Worm (Caenorhabditis elegans) whole organism, young adult: ENCODE results near the gene T10C6.15.
A peak's percentile ranks its signal among the peaks of the same experiment; 100 is the strongest.

ENCODE experiments used
- C06A6.2 ChIP-seq: fragments of 200-800 bp; sonication (Bioruptor generic); conservative IDR thresholded peaks from 2 replicates; pipeline ENCODE4 v1.3.6; 2022; ENCODE audit warnings: missing genetic modification characterization, missing compliant biosample characterization
- D2030.7 ChIP-seq: fragments of 200-800 bp; sonication (Bioruptor generic); IDR thresholded peaks from 2 replicates; pipeline ENCODE4 v1.3.6; 2022; ENCODE audit warnings: missing genetic modification reagents, missing genetic modification characterization, missing compliant biosample characterization
- F10E7.11 ChIP-seq: sonication (generic microtip); optimal IDR thresholded peaks from 2 replicates; lab custom pipeline; 2017; ENCODE audit warnings: mild to moderate bottlenecking, missing genetic modification characterization, moderate library complexity, missing compliant biosample characterization
- F33H1.4 ChIP-seq: fragments of 200-800 bp; sonication (Bioruptor generic); IDR thresholded peaks from 2 replicates; pipeline ENCODE4 v1.3.6; 2022; ENCODE audit warnings: missing genetic modification reagents, missing genetic modification characterization, missing compliant biosample characterization
- K12H6.12 ChIP-seq: fragments of 200-800 bp; sonication (Bioruptor generic); optimal IDR thresholded peaks from 2 replicates; lab custom pipeline; 2018; ENCODE audit warnings: mild to moderate bottlenecking, missing genetic modification characterization, missing compliant biosample characterization
- T07F8.4 ChIP-seq: sonication (generic microtip); optimal IDR thresholded peaks from 2 replicates; lab custom pipeline; 2016; ENCODE audit warnings: mild to moderate bottlenecking, missing genetic modification characterization, moderate library complexity, missing compliant biosample characterization
- T26A5.8 ChIP-seq: sonication (generic microtip); optimal IDR thresholded peaks from 2 replicates; lab custom pipeline; 2016; ENCODE audit warnings: missing genetic modification characterization, missing compliant biosample characterization
- Y53G8AR.9 ChIP-seq: fragments of 200-800 bp; sonication (Bioruptor generic); conservative IDR thresholded peaks from 2 replicates; pipeline ENCODE4 v1.3.6; 2022; ENCODE audit warnings: missing genetic modification reagents, missing genetic modification characterization, missing compliant biosample characterization
- Y56A3A.18 ChIP-seq: fragments of 200-800 bp; sonication (Bioruptor generic); IDR thresholded peaks from 2 replicates; pipeline ENCODE4 v1.3.6; 2022; ENCODE audit warnings: missing genetic modification reagents, missing genetic modification characterization, missing compliant biosample characterization
- Y95B8A.8 ChIP-seq: fragments of 200-800 bp; sonication (Bioruptor generic); IDR thresholded peaks from 2 replicates; pipeline ENCODE4 v1.3.6; 2022; ENCODE audit warnings: missing genetic modification reagents, missing genetic modification characterization, missing compliant biosample characterization
- ZK185.1 ChIP-seq: sonication (generic microtip); optimal IDR thresholded peaks from 2 replicates; lab custom pipeline; 2016; ENCODE audit warnings: mild to moderate bottlenecking, missing genetic modification characterization, missing compliant biosample characterization; ENCODE audit not compliant: poor library complexity, severe bottlenecking
- ama-1 ChIP-seq, 3 experiments: fragments of 150-350 bp in 1 of 3; sonication (generic microtip) in 2 of 3; optimal IDR thresholded peaks; 2 replicates each; lab custom pipeline; 2014 to 2018; ENCODE audit warnings: missing biosample characterization in 2 of 3, missing genetic modification characterization in 2 of 3, missing genetic modification reagents in 2 of 3
- athp-1 ChIP-seq: sonication (generic microtip); optimal IDR thresholded peaks from 2 replicates; lab custom pipeline; 2017; ENCODE audit warnings: mild to moderate bottlenecking, missing genetic modification characterization, missing compliant biosample characterization
- attf-5 ChIP-seq: fragments of 200-800 bp; sonication (Bioruptor generic); optimal IDR thresholded peaks from 2 replicates; lab custom pipeline; 2018; ENCODE audit warnings: mild to moderate bottlenecking, missing genetic modification characterization, missing compliant biosample characterization
- cebp-1 ChIP-seq, 2 experiments: fragments of 200-800 bp in 1 of 2; sonication (Bioruptor generic) in 1 of 2; sonication (generic microtip) in 1 of 2; IDR thresholded peaks in 1 of 2; optimal IDR thresholded peaks in 1 of 2; 2 replicates each; pipeline versions ENCODE4 v1.3.6 to Lab custom; 2017 to 2022; ENCODE audit warnings: missing compliant biosample characterization in 2 of 2, missing genetic modification characterization in 2 of 2, mild to moderate bottlenecking in 1 of 2, missing genetic modification reagents in 1 of 2, moderate library complexity in 1 of 2
- ceh-27 ChIP-seq: fragments of 200-800 bp; sonication (Bioruptor generic); optimal IDR thresholded peaks from 2 replicates; lab custom pipeline; 2018; ENCODE audit warnings: mild to moderate bottlenecking, missing genetic modification characterization, moderate library complexity, missing compliant biosample characterization
- ceh-40 ChIP-seq: fragments of 200-800 bp; sonication (Bioruptor generic); IDR thresholded peaks from 2 replicates; pipeline ENCODE4 v1.3.6; 2022; ENCODE audit warnings: missing genetic modification characterization, missing compliant biosample characterization
- dox-1 ChIP-seq: fragments of 200-800 bp; sonication (Bioruptor generic); IDR thresholded peaks from 2 replicates; pipeline ENCODE4 v1.3.6; 2022; ENCODE audit warnings: missing genetic modification reagents, missing genetic modification characterization, missing compliant biosample characterization
- dpff-1 ChIP-seq: sonication (generic microtip); optimal IDR thresholded peaks from 2 replicates; lab custom pipeline; 2017; ENCODE audit warnings: mild to moderate bottlenecking, missing genetic modification characterization, missing compliant biosample characterization
- egrh-3 ChIP-seq: fragments of 200-800 bp; sonication (Bioruptor generic); IDR thresholded peaks from 2 replicates; pipeline ENCODE4 v1.3.6; 2022; ENCODE audit warnings: missing genetic modification reagents, missing genetic modification characterization, missing compliant biosample characterization
- fkh-3 ChIP-seq: sonication (generic microtip); optimal IDR thresholded peaks from 2 replicates; lab custom pipeline; 2016; ENCODE audit warnings: mild to moderate bottlenecking, missing genetic modification characterization, missing compliant biosample characterization
- hrde-1 ChIP-seq: sonication (generic microtip); optimal IDR thresholded peaks from 2 replicates; lab custom pipeline; 2016; ENCODE audit warnings: missing genetic modification characterization, mild to moderate bottlenecking, missing compliant biosample characterization, moderate library complexity, missing genotype, missing genetic modification reagents, borderline replicate concordance
- let-607 ChIP-seq, 2 experiments: fragments of 200-800 bp in 1 of 2; sonication (Bioruptor generic) in 1 of 2; sonication (generic microtip) in 1 of 2; optimal IDR thresholded peaks; 2 replicates each; lab custom pipeline; 2016 to 2018; ENCODE audit warnings: mild to moderate bottlenecking in 2 of 2, missing compliant biosample characterization in 2 of 2, missing genetic modification characterization in 2 of 2, moderate library complexity in 2 of 2, missing genotype in 1 of 2
- lin-26 ChIP-seq: fragments of 200-800 bp; sonication (Bioruptor generic); IDR thresholded peaks from 2 replicates; pipeline ENCODE4 v1.3.6; 2022; ENCODE audit warnings: missing genetic modification reagents, missing genetic modification characterization, missing compliant biosample characterization
- madf-3 ChIP-seq: fragments of 200-800 bp; sonication (Bioruptor generic); IDR thresholded peaks from 2 replicates; pipeline ENCODE4 v1.3.6; 2022; ENCODE audit warnings: missing genetic modification reagents, missing genetic modification characterization, missing compliant biosample characterization
- madf-6 ChIP-seq: fragments of 200-800 bp; sonication (Bioruptor generic); IDR thresholded peaks from 2 replicates; pipeline ENCODE4 v1.3.6; 2022; ENCODE audit warnings: missing genetic modification reagents, missing genetic modification characterization, missing compliant biosample characterization
- madf-8 ChIP-seq: fragments of 200-800 bp; sonication (Bioruptor generic); conservative IDR thresholded peaks from 2 replicates; pipeline ENCODE4 v1.3.6; 2022; ENCODE audit warnings: missing genetic modification reagents, missing genetic modification characterization, missing compliant biosample characterization
- nfya-1 ChIP-seq: sonication (generic microtip); optimal IDR thresholded peaks from 2 replicates; lab custom pipeline; 2017; ENCODE audit warnings: antibody characterized with exemption, missing compliant biosample characterization, missing genetic modification characterization, borderline replicate concordance; ENCODE audit not compliant: insufficient read depth
- nhr-27 ChIP-seq: fragments of 200-800 bp; sonication (Bioruptor generic); optimal IDR thresholded peaks from 2 replicates; lab custom pipeline; 2018; ENCODE audit warnings: mild to moderate bottlenecking, missing genetic modification characterization, moderate library complexity, missing compliant biosample characterization
- nhr-80 ChIP-seq: sonication (generic microtip); optimal IDR thresholded peaks from 2 replicates; lab custom pipeline; 2016; ENCODE audit warnings: missing genetic modification characterization, missing compliant biosample characterization
- repo-1 ChIP-seq: sonication (generic microtip); optimal IDR thresholded peaks from 2 replicates; lab custom pipeline; 2017; ENCODE audit warnings: mild to moderate bottlenecking, missing genetic modification characterization, missing compliant biosample characterization
- sdz-38 ChIP-seq: sonication (generic microtip); optimal IDR thresholded peaks from 2 replicates; lab custom pipeline; 2016; ENCODE audit warnings: missing genotype, missing genetic modification characterization, missing compliant biosample characterization
- tbx-9 ChIP-seq: sonication (generic microtip); optimal IDR thresholded peaks from 2 replicates; lab custom pipeline; 2016; ENCODE audit warnings: borderline replicate concordance, missing genetic modification characterization, inconsistent platforms, missing compliant biosample characterization
- unc-62 ChIP-seq: fragments of 150-350 bp; optimal IDR thresholded peaks from 2 replicates; lab custom pipeline; 2014; ENCODE audit warnings: missing biosample characterization, missing genetic modification reagents, missing genetic modification characterization
- zfh-2 ChIP-seq: fragments of 200-800 bp; sonication (Bioruptor generic); conservative IDR thresholded peaks from 2 replicates; pipeline ENCODE4 v1.3.6; 2022; ENCODE audit warnings: missing genetic modification reagents, missing genetic modification characterization, missing compliant biosample characterization

T10C6.15 gene

ce11 chrV:16049177-16049576, 3.4 kb upstream of the T10C6.15 start, which contains the start of gene best-12:
best-12 (plus strand) TSS chrV:16049477.
- TF ChIP-seq F10E7.11 (tag; lab: Kevin White, UChicago): no peak
- no peak for TF ChIP-seq nhr-27
- no peak for TF ChIP-seq T26A5.8 (tag; lab: Kevin White, UChicago)
- TF ChIP-seq dpff-1 (tag; lab: Kevin White, UChicago): no peak
- TF ChIP-seq Y95B8A.8 (GFP tag; lab: Robert Waterston, UW): no peak
- no peak for TF ChIP-seq unc-62 (GFP tag; lab: Kevin White, UChicago)
- no peak for TF ChIP-seq Y53G8AR.9
- TF ChIP-seq repo-1 (tag; lab: Kevin White, UChicago): no peak
- TF ChIP-seq ZK185.1: no peak
- no peak for TF ChIP-seq madf-3 (GFP tag; lab: Robert Waterston, UW)
- no peak for TF ChIP-seq madf-6
- no peak for TF ChIP-seq ceh-40 (GFP tag; lab: Robert Waterston, UW)

ce11 chrV:16047508-16047907, 1.8 kb upstream of the T10C6.15 start, which contains the start of gene str-198:
str-198 (plus strand) TSS chrV:16047808.
- TF ChIP-seq madf-8 (GFP tag; lab: Robert Waterston, UW): no peak
- TF ChIP-seq cebp-1 (GFP tag; IDR thresholded peaks at IDR 0.05; lab: Robert Waterston, UW): no peak
- TF ChIP-seq cebp-1 (tag; optimal IDR thresholded peaks at IDR 0.05; lab: Kevin White, UChicago): no peak
- no peak for TF ChIP-seq attf-5 (GFP tag; lab: Kevin White, UChicago)

ce11 chrV:16047052-16047451, 1.3 kb upstream of the T10C6.15 start:
- no peak for TF ChIP-seq D2030.7 (GFP tag; lab: Robert Waterston, UW)
- no peak for TF ChIP-seq sdz-38 (tag; lab: Kevin White, UChicago)
- peak; percentile 77; the same call in 1 of the 2 replicates for TF ChIP-seq egrh-3 (GFP tag; lab: Robert Waterston, UW)

- TF ChIP-seq hrde-1 (tag; lab: Kevin White, UChicago) (no peak), T07F8.4 (tag; lab: Kevin White, UChicago) (no peak), nhr-80 (tag; lab: Kevin White, UChicago) (no peak), lin-26 (no peak), Y56A3A.18 (GFP tag; lab: Robert Waterston, UW) (no peak), athp-1 (tag; lab: Kevin White, UChicago) (no peak), F33H1.4 (no peak), nfya-1 (tag; lab: Kevin White, UChicago) (no peak), let-607 (tag; optimal IDR thresholded peaks at IDR 0.05; lab: Kevin White, UChicago) (no peak), C06A6.2 (GFP tag; lab: Robert Waterston, UW) (no peak), dox-1 (GFP tag; lab: Robert Waterston, UW) (no peak), sdz-38 (tag; lab: Kevin White, UChicago) (no peak), fkh-3 (tag; lab: Kevin White, UChicago) (no peak), ceh-27 (no peak), tbx-9 (tag; lab: Kevin White, UChicago) (no peak)
Observed at ce11 chrV:16046573-16046972, 833 bp upstream of the T10C6.15 start, which contains the start of gene ZK285.2. ZK285.2 (plus strand) TSS chrV:16046873.

ce11 chrV:16043686-16044085, 2.1 kb downstream of the T10C6.15 start:
- no peak for TF ChIP-seq ama-1 (optimal IDR thresholded peaks at IDR 0.05; lab: Kevin White, UChicago)
- TF ChIP-seq ama-1 (GFP tag; optimal IDR thresholded peaks at IDR 0.05; lab: Kevin White, UChicago): no peak
- no peak for TF ChIP-seq K12H6.12 (tag; lab: Kevin White, UChicago)
- peak; percentile 73 for TF ChIP-seq nhr-80 (tag; lab: Kevin White, UChicago)
- TF ChIP-seq zfh-2 (GFP tag; lab: Robert Waterston, UW): no peak
- TF ChIP-seq nhr-27: no peak
- TF ChIP-seq, all 124 proteins: peak for 1
